Fruit fly (Drosophila melanogaster) whole organism, prepupa: Measurements from ENCODE around the gene CG2246.
A peak's percentile ranks its signal among the peaks of the same experiment; 100 is the strongest.

Experiments
- Blimp-1 ChIP-seq: fragments of 200-800 bp; sonication (Bioruptor generic); optimal IDR thresholded peaks from 3 replicates; lab custom pipeline; 2017; ENCODE audit warnings: missing biosample characterization, missing genetic modification characterization, mild to moderate bottlenecking, moderate library complexity, missing genetic modification reagents
- CG10631 ChIP-seq: fragments of 200-800 bp; sonication (Bioruptor generic); optimal IDR thresholded peaks from 2 replicates; lab custom pipeline; 2016; ENCODE audit warnings: missing biosample characterization, missing genetic modification characterization
- CG10669 ChIP-seq: fragments of 200-800 bp; sonication (Bioruptor generic); optimal IDR thresholded peaks from 3 replicates; lab custom pipeline; 2018; ENCODE audit warnings: missing biosample characterization, mild to moderate bottlenecking, missing genetic modification characterization, moderate library complexity
- CG11294 ChIP-seq: fragments of 200-800 bp; sonication (Bioruptor generic); IDR thresholded peaks from 2 replicates; pipeline ENCODE4 v1.3.6; 2022; ENCODE audit warnings: missing biosample characterization, missing genetic modification characterization
- CG11762 ChIP-seq: fragments of 200-800 bp; sonication (Bioruptor generic); optimal IDR thresholded peaks from 3 replicates; lab custom pipeline; 2016; ENCODE audit warnings: missing biosample characterization, missing genetic modification characterization; ENCODE audit not compliant: insufficient read depth
- CG11902 ChIP-seq: fragments of 200-800 bp; sonication (Bioruptor generic); optimal IDR thresholded peaks from 3 replicates; lab custom pipeline; 2016; ENCODE audit warnings: missing biosample characterization, missing genetic modification characterization
- CG15336 ChIP-seq: fragments of 200-800 bp; sonication (Bioruptor generic); IDR thresholded peaks from 2 replicates; pipeline ENCODE4 v1.3.6; 2022; ENCODE audit warnings: missing biosample characterization, missing genetic modification characterization
- CG3032 ChIP-seq: fragments of 200-800 bp; optimal IDR thresholded peaks from 2 replicates; lab custom pipeline; 2019; ENCODE audit warnings: missing biosample characterization, mild to moderate bottlenecking, missing genetic modification characterization, moderate library complexity
- CG32006 ChIP-seq: fragments of 200-800 bp; sonication (Bioruptor generic); optimal IDR thresholded peaks from 3 replicates; lab custom pipeline; 2017; ENCODE audit warnings: missing biosample characterization, mild to moderate bottlenecking, missing genetic modification characterization
- CG34406 ChIP-seq: fragments of 200-800 bp; sonication (Bioruptor generic); optimal IDR thresholded peaks from 3 replicates; lab custom pipeline; 2016; ENCODE audit warnings: missing biosample characterization, missing genetic modification characterization
- CG3919 ChIP-seq: fragments of 200-800 bp; sonication (Bioruptor generic); optimal IDR thresholded peaks from 3 replicates; lab custom pipeline; 2016; ENCODE audit warnings: missing biosample characterization, missing genetic modification characterization
- CG6163 ChIP-seq: fragments of 200-800 bp; sonication (Bioruptor generic); IDR thresholded peaks from 3 replicates; pipeline ENCODE4 v1.3.6; 2022; ENCODE audit warnings: missing biosample characterization, missing genetic modification characterization
- CG6276 ChIP-seq: fragments of 200-800 bp; sonication (Bioruptor generic); optimal IDR thresholded peaks from 2 replicates; lab custom pipeline; 2017; ENCODE audit warnings: missing biosample characterization, mild to moderate bottlenecking, missing genetic modification characterization
- CG6808 ChIP-seq: fragments of 200-800 bp; sonication (Bioruptor generic); optimal IDR thresholded peaks from 3 replicates; lab custom pipeline; 2017; ENCODE audit warnings: missing biosample characterization, missing genetic modification characterization, mild to moderate bottlenecking, moderate library complexity, missing genetic modification reagents
- CG6854 ChIP-seq: fragments of 200-800 bp; sonication (Bioruptor generic); optimal IDR thresholded peaks from 2 replicates; lab custom pipeline; 2017; ENCODE audit warnings: missing biosample characterization, mild to moderate bottlenecking, missing genetic modification characterization
- CG7368 ChIP-seq: fragments of 200-800 bp; sonication (Bioruptor generic); optimal IDR thresholded peaks from 3 replicates; lab custom pipeline; 2016; ENCODE audit warnings: missing biosample characterization, missing genetic modification characterization
- CG8119 ChIP-seq: fragments of 200-800 bp; sonication (Bioruptor generic); IDR thresholded peaks from 3 replicates; pipeline ENCODE4 v1.3.6; 2022; ENCODE audit warnings: missing biosample characterization, missing genetic modification characterization
- CG8319 ChIP-seq: fragments of 200-800 bp; sonication (Bioruptor generic); optimal IDR thresholded peaks from 3 replicates; lab custom pipeline; 2016; ENCODE audit warnings: missing biosample characterization, missing genetic modification characterization
- CG8632 ChIP-seq: fragments of 200-800 bp; sonication (Bioruptor generic); optimal IDR thresholded peaks from 3 replicates; lab custom pipeline; 2016; ENCODE audit warnings: missing biosample characterization, missing genetic modification characterization
- CG9139 ChIP-seq: fragments of 200-800 bp; sonication (Bioruptor generic); optimal IDR thresholded peaks from 3 replicates; lab custom pipeline; 2017; ENCODE audit warnings: missing biosample characterization, mild to moderate bottlenecking, missing genetic modification characterization
- Eip75B ChIP-seq: fragments of 200-800 bp; sonication (Bioruptor generic); optimal IDR thresholded peaks from 3 replicates; lab custom pipeline; 2016; ENCODE audit warnings: missing biosample characterization, missing genetic modification characterization
- Eip78C ChIP-seq: fragments of 200-800 bp; sonication (Bioruptor generic); peaks from one replicate; lab custom pipeline; 2016; ENCODE audit warnings: missing biosample characterization, missing genetic modification characterization
- Eip93F ChIP-seq: fragments of 200-800 bp; sonication (Bioruptor generic); optimal IDR thresholded peaks from 2 replicates; lab custom pipeline; 2016; ENCODE audit warnings: missing biosample characterization, mild to moderate bottlenecking, missing genetic modification characterization
- Ets21C ChIP-seq: fragments of 200-800 bp; sonication (Bioruptor generic); optimal IDR thresholded peaks from 3 replicates; lab custom pipeline; 2016; ENCODE audit warnings: missing biosample characterization, missing genetic modification characterization
- Ets96B ChIP-seq: fragments of 200-800 bp; optimal IDR thresholded peaks from 2 replicates; lab custom pipeline; 2019; ENCODE audit warnings: missing biosample characterization, mild to moderate bottlenecking, missing genetic modification characterization, moderate library complexity
- Hr38 ChIP-seq: sonication (Bioruptor generic); optimal IDR thresholded peaks from 2 replicates; lab custom pipeline; 2016; ENCODE audit warnings: missing biosample characterization, missing genetic modification characterization
- Hr39 ChIP-seq: fragments of 200-800 bp; sonication (Bioruptor generic); optimal IDR thresholded peaks from 2 replicates; lab custom pipeline; 2016; ENCODE audit warnings: missing biosample characterization, missing genetic modification characterization
- Hr4 ChIP-seq: fragments of 200-800 bp; sonication (Bioruptor generic); optimal IDR thresholded peaks from 3 replicates; lab custom pipeline; 2016; ENCODE audit warnings: missing biosample characterization, missing genetic modification characterization
- Lpt ChIP-seq: fragments of 200-800 bp; sonication (Bioruptor generic); optimal IDR thresholded peaks from 3 replicates; lab custom pipeline; 2016; ENCODE audit warnings: missing biosample characterization, missing genetic modification characterization
- Met ChIP-seq: fragments of 200-800 bp; sonication (Bioruptor generic); optimal IDR thresholded peaks from 3 replicates; lab custom pipeline; 2016; ENCODE audit warnings: missing biosample characterization, missing genetic modification characterization
- OdsH ChIP-seq: fragments of 200-800 bp; sonication (Bioruptor generic); optimal IDR thresholded peaks from 3 replicates; lab custom pipeline; 2016; ENCODE audit warnings: missing biosample characterization, missing genetic modification characterization
- Smox ChIP-seq: fragments of 200-800 bp; sonication (Bioruptor generic); optimal IDR thresholded peaks from 3 replicates; lab custom pipeline; 2016; ENCODE audit warnings: missing biosample characterization, missing genetic modification characterization
- Sox102F ChIP-seq: fragments of 200-800 bp; sonication (Bioruptor generic); optimal IDR thresholded peaks from 2 replicates; lab custom pipeline; 2016; ENCODE audit warnings: missing biosample characterization, mild to moderate bottlenecking, missing genetic modification characterization
- Sox14 ChIP-seq: fragments of 200-800 bp; sonication (Bioruptor generic); optimal IDR thresholded peaks from 3 replicates; lab custom pipeline; 2016; ENCODE audit warnings: missing biosample characterization, missing genetic modification characterization
- achi ChIP-seq: fragments of 200-800 bp; sonication (Bioruptor generic); optimal IDR thresholded peaks from 3 replicates; lab custom pipeline; 2016; ENCODE audit warnings: missing biosample characterization, missing genetic modification characterization
- acj6 ChIP-seq: fragments of 200-800 bp; sonication (Bioruptor generic); optimal IDR thresholded peaks from 3 replicates; lab custom pipeline; 2016; ENCODE audit warnings: missing biosample characterization, missing genetic modification characterization
- cyc ChIP-seq: fragments of 200-800 bp; sonication (Bioruptor generic); optimal IDR thresholded peaks from 3 replicates; lab custom pipeline; 2016; ENCODE audit warnings: missing biosample characterization, missing genetic modification characterization
- dac ChIP-seq: fragments of 200-800 bp; sonication (Bioruptor generic); optimal IDR thresholded peaks from 2 replicates; lab custom pipeline; 2017; ENCODE audit warnings: missing biosample characterization, mild to moderate bottlenecking, missing genetic modification characterization
- dsx ChIP-seq: fragments of 200-800 bp; optimal IDR thresholded peaks from 3 replicates; lab custom pipeline; 2019; ENCODE audit warnings: missing biosample characterization, mild to moderate bottlenecking, missing genetic modification characterization, moderate library complexity; ENCODE audit not compliant: poor library complexity, severe bottlenecking
- eg ChIP-seq: fragments of 200-800 bp; sonication (Bioruptor generic); IDR thresholded peaks from 3 replicates; pipeline ENCODE4 v1.3.6; 2022; ENCODE audit warnings: missing biosample characterization, missing genetic modification characterization
- fd59A ChIP-seq: fragments of 200-800 bp; sonication (Bioruptor generic); optimal IDR thresholded peaks from 2 replicates; lab custom pipeline; 2017; ENCODE audit warnings: missing biosample characterization, mild to moderate bottlenecking, missing genetic modification characterization, missing genetic modification reagents
- fkh ChIP-seq: fragments of 200-800 bp; sonication (Bioruptor generic); optimal IDR thresholded peaks from 3 replicates; lab custom pipeline; 2017; ENCODE audit warnings: missing biosample characterization, mild to moderate bottlenecking, missing genetic modification characterization, moderate library complexity
- lz ChIP-seq: fragments of 200-800 bp; sonication (Bioruptor generic); optimal IDR thresholded peaks from 3 replicates; lab custom pipeline; 2016; ENCODE audit warnings: missing biosample characterization, missing genetic modification characterization
- net ChIP-seq: fragments of 200-800 bp; sonication (Bioruptor generic); optimal IDR thresholded peaks from 3 replicates; lab custom pipeline; 2016; ENCODE audit warnings: missing biosample characterization, missing genetic modification characterization
- salr ChIP-seq, 2 experiments: fragments of 200-800 bp; sonication (Bioruptor generic); optimal IDR thresholded peaks; 3 replicates each; lab custom pipeline; 2016 to 2018; ENCODE audit warnings: missing biosample characterization in 2 of 2, missing genetic modification characterization in 2 of 2, mild to moderate bottlenecking in 1 of 2
- spab ChIP-seq: fragments of 200-800 bp; sonication (Bioruptor generic); optimal IDR thresholded peaks from 2 replicates; lab custom pipeline; 2017; ENCODE audit warnings: missing biosample characterization, mild to moderate bottlenecking, missing genetic modification characterization, missing genetic modification reagents
- ss ChIP-seq, 2 experiments: fragments of 200-800 bp; sonication (Bioruptor generic); optimal IDR thresholded peaks; 2 replicates in 1 of 2; 3 replicates in 1 of 2; lab custom pipeline; 2017 to 2018; ENCODE audit warnings: mild to moderate bottlenecking in 2 of 2, missing biosample characterization in 2 of 2, missing genetic modification characterization in 2 of 2, moderate library complexity in 1 of 2
- svp ChIP-seq: fragments of 200-800 bp; sonication (Bioruptor generic); peaks from one replicate; lab custom pipeline; 2016; ENCODE audit warnings: missing biosample characterization, missing genetic modification characterization
- topi ChIP-seq: fragments of 200-800 bp; sonication (Bioruptor generic); optimal IDR thresholded peaks from 3 replicates; lab custom pipeline; 2016; ENCODE audit warnings: missing biosample characterization, missing genetic modification characterization
- vri ChIP-seq: fragments of 200-800 bp; sonication (Bioruptor generic); optimal IDR thresholded peaks from 3 replicates; lab custom pipeline; 2016; ENCODE audit warnings: missing biosample characterization, mild to moderate bottlenecking, missing genetic modification characterization

CG2246 gene

dm6 chr3R:30601440-30602256, at the start of gene CG2246, which contains the start of gene CG31021:
Gene CG2246 (minus strand): TSS chr3R:30601489.
Gene CG31021 (plus strand): TSS chr3R:30602206.
- TF ChIP-seq CG11902 (GFP tag; lab: Kevin White, UChicago) (peak; percentile 9), CG7368 (peak; percentile 2), topi (GFP tag; lab: Kevin White, UChicago) (peak; percentile 21), CG11762 (no peak), fkh (peak; percentile 88), dsx (no peak), Hr4 (GFP tag; lab: Kevin White, UChicago) (peak; percentile 29), Eip93F (GFP tag; lab: Kevin White, UChicago) (peak; percentile 6), CG3032 (no peak), Eip78C (peak; percentile 67), Sox102F (peak; percentile 0), cyc (GFP tag; lab: Kevin White, UChicago) (peak; percentile 30), OdsH (GFP tag; lab: Kevin White, UChicago) (peak; percentile 34), CG3919 (peak; percentile 14), net (GFP tag; lab: Kevin White, UChicago) (no peak), salr (GFP tag; optimal IDR thresholded peaks at IDR 0.05; lab: Kevin White, UChicago) (no peak), vri (no peak), CG8119 (GFP tag; lab: Robert Waterston, UW) (0 out of 3 replicates have a peak, but pooled peaks have one; percentile 14), achi (no peak), ss (GFP tag; optimal IDR thresholded peaks at IDR 0.05; lab: Kevin White, UChicago) (no peak), CG10631 (peak; percentile 58), Hr39 (GFP tag; lab: Kevin White, UChicago) (peak; percentile 52), Ets21C (GFP tag; lab: Kevin White, UChicago) (no peak), CG6808 (GFP tag; lab: Kevin White, UChicago) (peak; percentile 93), CG6854 (GFP tag; lab: Kevin White, UChicago) (no peak), CG6276 (GFP tag; lab: Kevin White, UChicago) (no peak), acj6 (peak; percentile 30), CG6163 (GFP tag; lab: Robert Waterston, UW) (peak; percentile 54; the same call in 2 of the 3 replicates), CG8632 (GFP tag; lab: Kevin White, UChicago) (no peak), CG11294 (GFP tag; lab: Robert Waterston, UW) (no peak), CG32006 (GFP tag; lab: Kevin White, UChicago) (no peak), Sox14 (GFP tag; lab: Kevin White, UChicago) (peak; percentile 27), lz (GFP tag; lab: Kevin White, UChicago) (peak; percentile 55), eg (GFP tag; lab: Robert Waterston, UW) (peak; percentile 47), CG10669 (GFP tag; lab: Kevin White, UChicago) (peak; percentile 14), svp (GFP tag; lab: Kevin White, UChicago) (peak; percentile 82), dac (no peak), CG8319 (peak; percentile 35), Blimp-1 (GFP tag; lab: Kevin White, UChicago) (no peak), CG15336 (GFP tag; lab: Robert Waterston, UW) (peak; percentile 32; the same call in 1 of the 2 replicates), Ets96B (tag; lab: Kevin White, UChicago) (no peak), Met (peak; percentile 41), CG9139 (no peak), CG34406 (GFP tag; lab: Kevin White, UChicago) (no peak), fd59A (GFP tag; lab: Kevin White, UChicago) (no peak), Lpt (GFP tag; lab: Kevin White, UChicago) (no peak), Hr38 (GFP tag; lab: Kevin White, UChicago) (no peak), spab (GFP tag; lab: Kevin White, UChicago) (no peak), Smox (GFP tag; lab: Kevin White, UChicago) (peak; percentile 34), Eip75B (GFP tag; lab: Kevin White, UChicago) (peak; percentile 13)
